Worm (Caenorhabditis elegans): ENCODE results near the gene act-2.

act-2 gene

ce11 chrV:11053827-11054226 is 24.1 kb downstream of the act-2 start, which contains the start of gene T04C12.7:
Gene T04C12.7 (plus strand): TSS chrV:11054127.
- TF ChIP-seq ref-2 (tag; optimal IDR thresholded peaks at IDR 0.05) (no peak), dmd-4 (tag; optimal IDR thresholded peaks at IDR 0.05; ENCODE audit: borderline replicate concordance) (no peak), tbx-2 (tag; optimal IDR thresholded peaks at IDR 0.05) (no peak), ceh-6 (GFP tag; optimal IDR thresholded peaks at IDR 0.05) (no peak), dve-1 (tag; optimal IDR thresholded peaks at IDR 0.05) (no peak), sox-4 (tag; optimal IDR thresholded peaks at IDR 0.05) (no peak), C08G9.2 (tag; optimal IDR thresholded peaks at IDR 0.05) (no peak), madf-2 (tag; optimal IDR thresholded peaks at IDR 0.05) (no peak), Y22D7AL.16 (tag; optimal IDR thresholded peaks at IDR 0.05) (no peak), che-1 (tag; optimal IDR thresholded peaks at IDR 0.05) (no peak), zip-5 (tag; optimal IDR thresholded peaks at IDR 0.05) (no peak), unc-3 (GFP tag; conservative IDR thresholded peaks at IDR 0.05) (no peak), unc-3 (tag; optimal IDR thresholded peaks at IDR 0.05) (no peak)

DNA sequence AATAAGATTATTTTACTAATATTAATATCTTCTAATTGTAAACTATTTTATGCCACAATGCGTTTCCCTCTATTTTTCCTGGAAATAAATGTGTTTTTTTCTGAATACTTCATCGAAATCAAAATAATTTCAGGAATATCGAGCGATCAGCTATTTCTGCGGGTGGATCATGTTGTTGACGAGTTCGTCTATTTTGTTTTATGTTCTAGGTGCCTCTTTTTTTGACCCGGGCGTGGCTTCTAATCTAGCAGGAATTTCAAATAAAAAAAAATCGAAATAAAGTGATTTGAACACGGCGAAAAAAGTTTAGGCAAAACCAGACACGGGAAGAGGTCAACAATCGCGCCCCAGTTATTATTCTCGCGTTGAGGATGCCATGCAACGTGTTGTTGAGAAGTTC is 26.0 kb downstream of the act-2 start, which contains the start of gene T04C12.33:
Gene T04C12.33, plus strand, starts transcription at position 301 of the 400 bp plus-strand sequence.
- TF ChIP-seq F13H6.1 (tag; optimal IDR thresholded peaks at IDR 0.05): no peak
- TF ChIP-seq ceh-48 (tag; optimal IDR thresholded peaks at IDR 0.05): no peak
- TF ChIP-seq nfya-1 (tag; optimal IDR thresholded peaks at IDR 0.05): no peak
- no peak for TF ChIP-seq hlh-8 (tag; optimal IDR thresholded peaks at IDR 0.05)
- TF ChIP-seq dmd-4 (tag; optimal IDR thresholded peaks at IDR 0.05; ENCODE audit: borderline replicate concordance): no peak
- no peak for TF ChIP-seq fax-1 (tag; optimal IDR thresholded peaks at IDR 0.05)
- no peak for TF ChIP-seq hlh-6 (tag; optimal IDR thresholded peaks at IDR 0.05)
- TF ChIP-seq Y22D7AL.16 (tag; optimal IDR thresholded peaks at IDR 0.05): no peak
- TF ChIP-seq che-1 (tag; optimal IDR thresholded peaks at IDR 0.05): no peak
- no peak for TF ChIP-seq rnt-1 (tag; optimal IDR thresholded peaks at IDR 0.05)
- no peak for TF ChIP-seq ets-4 (tag; optimal IDR thresholded peaks at IDR 0.05)
- TF ChIP-seq syd-9 (tag; optimal IDR thresholded peaks at IDR 0.05): no peak

- TF ChIP-seq hlh-30 (tag; optimal IDR thresholded peaks at IDR 0.05; ENCODE audit: insufficient read depth) (no peak), T23F11.4 (GFP tag; optimal IDR thresholded peaks at IDR 0.05) (no peak), sox-4 (tag; optimal IDR thresholded peaks at IDR 0.05) (no peak), nhr-232 (tag; optimal IDR thresholded peaks at IDR 0.05) (no peak), odd-2 (tag; optimal IDR thresholded peaks at IDR 0.05) (no peak), dve-1 (tag; optimal IDR thresholded peaks at IDR 0.05) (no peak), ceh-48 (tag; optimal IDR thresholded peaks at IDR 0.05) (no peak)
Observed at ce11 chrV:11048678-11049077, 29.3 kb downstream of the act-2 start, which contains the start of gene srh-74. Gene srh-74 (minus strand): TSS chrV:11048778.

DNA sequence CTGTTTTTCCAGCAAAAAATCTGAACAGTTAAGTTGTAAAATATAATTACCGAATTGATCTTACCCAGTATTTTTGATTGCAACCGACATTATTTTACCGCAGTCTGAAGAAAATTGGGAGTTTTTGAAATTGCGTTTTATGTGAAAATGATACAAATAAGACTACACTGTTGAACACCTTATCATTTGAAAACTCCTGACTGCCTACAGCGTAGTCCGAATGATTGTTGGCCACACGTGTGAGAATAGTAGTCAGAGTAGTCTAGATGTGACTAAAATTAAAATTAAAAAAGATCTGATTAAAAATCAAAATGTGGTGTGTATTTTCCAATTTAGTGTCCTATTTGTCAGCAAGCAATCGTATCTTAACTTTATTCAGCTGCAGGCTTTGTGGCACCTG is 31.2 kb downstream of the act-2 start, which contains the start of gene dhs-18:
Gene dhs-18, minus strand, starts transcription at position 104 of the 400 bp plus-strand sequence.
- TF ChIP-seq ceh-18 (tag; optimal IDR thresholded peaks at IDR 0.05) (no peak), lim-6 (tag; optimal IDR thresholded peaks at IDR 0.05) (no peak), ceh-6 (GFP tag; optimal IDR thresholded peaks at IDR 0.05) (no peak), ceh-24 (tag; optimal IDR thresholded peaks at IDR 0.05) (no peak), C38D4.7 (GFP tag; optimal IDR thresholded peaks at IDR 0.05) (no peak), ahr-1 (tag; optimal IDR thresholded peaks at IDR 0.05) (no peak), F13H6.1 (tag; optimal IDR thresholded peaks at IDR 0.05) (no peak), mec-3 (tag; optimal IDR thresholded peaks at IDR 0.05; ENCODE audit: borderline replicate concordance) (no peak), ceh-22 (tag; optimal IDR thresholded peaks at IDR 0.05) (no peak), syd-9 (tag; optimal IDR thresholded peaks at IDR 0.05) (no peak), ets-4 (tag; optimal IDR thresholded peaks at IDR 0.05) (no peak), hlh-30 (tag; optimal IDR thresholded peaks at IDR 0.05; ENCODE audit: insufficient read depth) (no peak), ceh-14 (tag; optimal IDR thresholded peaks at IDR 0.05) (no peak), pax-1 (tag; optimal IDR thresholded peaks at IDR 0.05) (no peak), eyg-1 (tag; optimal IDR thresholded peaks at IDR 0.05) (no peak), unc-86 (tag; optimal IDR thresholded peaks at IDR 0.05) (no peak), Y22D7AL.16 (tag; optimal IDR thresholded peaks at IDR 0.05) (no peak), ceh-48 (tag; optimal IDR thresholded peaks at IDR 0.05) (no peak)

All from whole organism, late embryonic.